Fruit fly (Drosophila melanogaster): ENCODE data around the gene CG9727.

The CG9727 gene

dm6 chr3R:6416242-6416641 is 40.2 kb downstream of the CG9727 start (continued):
- no peak for TF ChIP-seq Scr (GFP tag; IDR thresholded peaks at IDR 0.05; ENCODE audit: partially characterized antibody)
- peak; percentile 25 for TF ChIP-seq CG17802 (tag; optimal IDR thresholded peaks at IDR 0.05)
- TF ChIP-seq E2f1 (GFP tag; IDR thresholded peaks at IDR 0.05) = peak; percentile 73
- peak; percentile 71 for TF ChIP-seq CG9609 (GFP tag; optimal IDR thresholded peaks at IDR 0.05)
- no peak for TF ChIP-seq CTCF (GFP tag; optimal IDR thresholded peaks at IDR 0.05)
- no peak for TF ChIP-seq CG17912 (GFP tag; optimal IDR thresholded peaks at IDR 0.05)
- peak; percentile 26 for TF ChIP-seq CG12942 (GFP tag; optimal IDR thresholded peaks at IDR 0.05)
- peak; percentile 35 for TF ChIP-seq Sox100B (GFP tag; optimal IDR thresholded peaks at IDR 0.05)
- peak; percentile 44; the same call in 1 of the 2 replicates for TF ChIP-seq Doc2 (GFP tag; IDR thresholded peaks at IDR 0.05)
- TF ChIP-seq CG14965 (GFP tag; optimal IDR thresholded peaks at IDR 0.05; ENCODE audit: borderline replicate concordance) = no peak
- TF ChIP-seq Drgx (GFP tag; IDR thresholded peaks at IDR 0.05) = 0 out of 2 replicates have a peak, but pooled peaks have one; percentile 42
- peak; percentile 48 for TF ChIP-seq gcm (GFP tag; optimal IDR thresholded peaks at IDR 0.05)
- peak; percentile 55 for TF ChIP-seq az2 (GFP tag; optimal IDR thresholded peaks at IDR 0.05)
- TF ChIP-seq Bteb2 (GFP tag; optimal IDR thresholded peaks at IDR 0.05) = peak; percentile 66
- peak; percentile 85 for TF ChIP-seq cwo (GFP tag; optimal IDR thresholded peaks at IDR 0.05)
- TF ChIP-seq fd3F (GFP tag; optimal IDR thresholded peaks at IDR 0.05) = peak; percentile 60
- no peak for TF ChIP-seq tll (GFP tag; optimal IDR thresholded peaks at IDR 0.05)
- peak; percentile 18 for TF ChIP-seq ab (GFP tag; optimal IDR thresholded peaks at IDR 0.05)
- TF ChIP-seq HmgZ (tag; optimal IDR thresholded peaks at IDR 0.05) = peak; percentile 77
- TF ChIP-seq unc-4 (GFP tag; IDR thresholded peaks at IDR 0.05; ENCODE audit: partially characterized antibody) = no peak
- TF ChIP-seq Elba2 (GFP tag; optimal IDR thresholded peaks at IDR 0.05) = no peak
- TF ChIP-seq Hand (GFP tag; optimal IDR thresholded peaks at IDR 0.05) = peak; percentile 91
- TF ChIP-seq CG10543 (GFP tag; optimal IDR thresholded peaks at IDR 0.05) = peak; percentile 59
- TF ChIP-seq D (optimal IDR thresholded peaks at IDR 0.05) = no peak
- peak; percentile 45 for TF ChIP-seq D (GFP tag; optimal IDR thresholded peaks at IDR 0.05)
- no peak for TF ChIP-seq Bgb (GFP tag; IDR thresholded peaks at IDR 0.05; ENCODE audit: partially characterized antibody)
- no peak for TF ChIP-seq trem (tag; optimal IDR thresholded peaks at IDR 0.05)
- TF ChIP-seq Sox102F (GFP tag; optimal IDR thresholded peaks at IDR 0.05) = peak; percentile 69
- peak; percentile 78 for TF ChIP-seq grau (tag; optimal IDR thresholded peaks at IDR 0.05)
- peak; percentile 55 for TF ChIP-seq Myb (GFP tag; optimal IDR thresholded peaks at IDR 0.05)
- peak; percentile 41 for TF ChIP-seq fu2 (GFP tag; optimal IDR thresholded peaks at IDR 0.05)
- TF ChIP-seq CG15601 (tag; optimal IDR thresholded peaks at IDR 0.05) = no peak
- TF ChIP-seq CG17829 (tag; optimal IDR thresholded peaks at IDR 0.05) = peak; percentile 59
- TF ChIP-seq CG31224 (GFP tag; IDR thresholded peaks at IDR 0.05) = peak; percentile 62
- peak; percentile 66 for TF ChIP-seq mirr (GFP tag; optimal IDR thresholded peaks at IDR 0.05)
- TF ChIP-seq CG11696 (GFP tag; IDR thresholded peaks at IDR 0.05) = peak; percentile 91
- TF ChIP-seq NfI (GFP tag; optimal IDR thresholded peaks at IDR 0.05) = peak; percentile 82
- peak; percentile 75 for TF ChIP-seq mam (GFP tag; optimal IDR thresholded peaks at IDR 0.05)
- no peak for TF ChIP-seq TFAM (GFP tag; optimal IDR thresholded peaks at IDR 0.05)
- peak; percentile 58; the same call in 1 of the 3 replicates for TF ChIP-seq CG3726 (GFP tag; IDR thresholded peaks at IDR 0.05)
- TF ChIP-seq CG8281 (tag; optimal IDR thresholded peaks at IDR 0.05) = peak; percentile 6
- peak; percentile 79 for TF ChIP-seq ttk (GFP tag; IDR thresholded peaks at IDR 0.05)
- TF ChIP-seq CG6654 (GFP tag; optimal IDR thresholded peaks at IDR 0.05) = peak; percentile 37
- TF ChIP-seq CG10147 (GFP tag; optimal IDR thresholded peaks at IDR 0.05) = peak; percentile 71
- TF ChIP-seq ase (GFP tag; IDR thresholded peaks at IDR 0.05) = peak; percentile 79; the same call in 2 of the 3 replicates
- peak; percentile 48 for TF ChIP-seq Chrac-16 (GFP tag; optimal IDR thresholded peaks at IDR 0.05)
- TF ChIP-seq Med (GFP tag) = peak; percentile 98
- TF ChIP-seq CG2129 (GFP tag; IDR thresholded peaks at IDR 0.05; ENCODE audit: partially characterized antibody) = no peak
- no peak for TF ChIP-seq HmgD (GFP tag; optimal IDR thresholded peaks at IDR 0.05)
- peak; percentile 66; the same call in 1 of the 3 replicates for TF ChIP-seq C15 (GFP tag; IDR thresholded peaks at IDR 0.05)
- TF ChIP-seq Asciz (GFP tag; optimal IDR thresholded peaks at IDR 0.05) = no peak

All from whole organism, embryonic.